Worm (Caenorhabditis elegans): ENCODE measurements around the gene dyf-19.

Gene dyf-19

DNA sequence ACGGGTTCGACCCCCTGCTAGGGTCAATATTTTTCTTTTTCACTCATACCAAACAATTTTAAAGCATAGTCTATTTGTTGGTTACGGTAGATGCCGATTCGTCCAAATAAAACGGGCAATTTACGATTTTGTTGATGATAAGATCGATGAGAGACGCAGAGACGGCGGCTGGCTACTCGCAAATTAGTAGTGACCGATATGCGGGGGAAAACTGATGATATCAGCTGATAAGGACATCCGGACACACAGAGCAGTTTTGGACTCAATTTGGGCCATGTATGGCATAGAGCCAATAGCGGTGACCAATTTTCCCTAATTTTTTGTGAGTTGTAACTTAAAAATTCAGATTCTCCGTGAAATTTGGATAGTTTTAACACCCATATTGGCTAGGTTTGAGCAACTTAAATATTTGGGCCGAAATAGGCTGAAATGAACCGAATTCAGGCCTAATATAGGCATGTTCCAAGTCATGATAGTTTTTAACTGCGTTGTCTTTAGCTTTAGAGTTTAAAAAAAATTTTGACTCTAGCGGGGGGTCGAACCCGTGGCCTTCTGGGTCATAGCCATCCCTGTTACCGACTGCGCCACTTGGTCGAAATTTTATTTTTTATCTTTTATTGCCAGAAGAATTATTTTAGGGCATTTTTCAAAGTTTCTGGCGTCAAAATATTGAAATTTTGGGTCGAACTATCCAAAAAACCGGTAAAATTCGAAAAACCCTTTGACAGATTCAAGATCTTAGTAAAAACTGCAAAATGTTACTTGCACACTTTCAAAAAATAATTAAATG lies 1.1 kb upstream of the dyf-19 start:
- no peak for TF ChIP-seq K02D7.2 (tag; optimal IDR thresholded peaks at IDR 0.05)
- peak; percentile 81 for TF ChIP-seq elt-2 (tag; optimal IDR thresholded peaks at IDR 0.05)

DNA sequence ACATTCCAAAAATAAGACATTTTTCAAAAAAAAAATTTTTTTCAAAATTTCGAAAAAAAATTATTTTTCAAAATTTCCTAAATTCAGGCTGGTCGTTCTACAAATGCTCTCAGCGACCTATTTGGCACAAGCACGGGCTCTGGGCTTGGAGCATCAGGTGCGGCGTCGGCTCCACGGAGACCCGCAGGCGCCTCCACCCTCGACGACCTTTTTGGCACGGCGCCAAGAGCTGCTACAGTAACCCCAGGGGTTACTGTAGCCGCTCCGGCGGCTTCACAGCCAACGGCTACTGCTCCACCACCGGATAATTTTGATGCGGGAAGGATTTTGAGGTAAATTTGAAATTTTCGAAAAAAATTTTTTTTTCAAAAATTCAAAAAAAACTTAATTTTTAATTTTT lies 870 bp downstream of the dyf-19 start:
- TF ChIP-seq gmeb-2 (tag; optimal IDR thresholded peaks at IDR 0.05) (no peak), ceh-2 (tag; optimal IDR thresholded peaks at IDR 0.05) (no peak), nfya-1 (tag; optimal IDR thresholded peaks at IDR 0.05) (no peak), ceh-6 (GFP tag; optimal IDR thresholded peaks at IDR 0.05) (no peak), pat-9 (tag; optimal IDR thresholded peaks at IDR 0.05) (no peak), ceh-18 (tag; optimal IDR thresholded peaks at IDR 0.05) (no peak), syd-9 (tag; optimal IDR thresholded peaks at IDR 0.05) (no peak), lim-6 (tag; optimal IDR thresholded peaks at IDR 0.05) (no peak), C08G9.2 (tag; optimal IDR thresholded peaks at IDR 0.05) (no peak), hlh-8 (tag; optimal IDR thresholded peaks at IDR 0.05) (no peak), eyg-1 (tag; optimal IDR thresholded peaks at IDR 0.05) (no peak), ceh-19 (GFP tag; optimal IDR thresholded peaks at IDR 0.05) (no peak), unc-3 (GFP tag; conservative IDR thresholded peaks at IDR 0.05) (no peak), unc-3 (tag; optimal IDR thresholded peaks at IDR 0.05) (no peak), pqm-1 (tag; optimal IDR thresholded peaks at IDR 0.05) (no peak), hlh-30 (tag; optimal IDR thresholded peaks at IDR 0.05; ENCODE audit: insufficient read depth) (no peak), pha-2 (tag; optimal IDR thresholded peaks at IDR 0.05) (no peak), pax-1 (tag; optimal IDR thresholded peaks at IDR 0.05) (no peak), ceh-31 (tag; optimal IDR thresholded peaks at IDR 0.05) (no peak)

DNA sequence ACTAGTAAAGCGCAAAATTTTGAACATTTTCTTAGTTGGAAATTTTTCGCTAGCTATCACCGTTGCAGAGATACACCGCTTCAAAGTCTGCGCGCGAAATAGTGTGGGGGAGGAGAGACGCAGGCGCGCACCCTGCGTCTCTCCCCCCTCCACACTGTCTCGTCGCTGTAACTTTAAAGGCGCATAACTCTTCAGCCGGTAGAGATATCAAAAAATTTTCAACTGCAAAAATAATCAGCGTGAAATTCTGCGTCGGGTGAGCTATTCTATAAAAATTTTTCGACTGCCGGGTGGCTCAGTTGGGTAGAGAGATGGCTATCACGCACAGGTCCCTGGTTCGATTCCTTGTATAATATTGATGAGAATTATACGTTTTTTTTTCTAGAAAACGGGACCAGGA lies 4.7 kb downstream of the dyf-19 start:
- TF ChIP-seq unc-86 (tag; optimal IDR thresholded peaks at IDR 0.05) (no peak), unc-3 (GFP tag; conservative IDR thresholded peaks at IDR 0.05) (peak; percentile 11; the same call in 1 of the 2 replicates), unc-3 (tag; optimal IDR thresholded peaks at IDR 0.05) (no peak)

DNA sequence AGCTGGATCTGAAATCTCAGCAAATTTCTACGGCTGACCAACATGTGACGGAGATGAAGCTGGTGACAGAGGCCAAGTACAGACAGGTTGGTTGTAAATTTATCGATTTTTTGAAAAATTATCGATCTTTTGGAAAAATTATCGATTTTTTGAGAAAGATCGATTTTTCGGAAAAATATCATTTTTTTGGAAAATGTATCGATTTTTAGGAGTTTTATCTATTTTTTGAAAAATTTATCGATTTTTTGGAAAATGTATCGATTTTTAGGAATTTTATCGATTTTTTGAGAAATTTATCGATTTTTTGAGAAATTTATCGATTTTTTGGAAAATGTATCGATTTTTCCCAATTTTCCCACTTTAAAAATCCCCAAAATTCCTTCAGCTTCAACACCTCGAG lies 5.1 kb downstream of the dyf-19 start:
- TF ChIP-seq ceh-48 (tag; optimal IDR thresholded peaks at IDR 0.05): peak; percentile 98
- TF ChIP-seq ceh-22 (tag; optimal IDR thresholded peaks at IDR 0.05): no peak

DNA sequence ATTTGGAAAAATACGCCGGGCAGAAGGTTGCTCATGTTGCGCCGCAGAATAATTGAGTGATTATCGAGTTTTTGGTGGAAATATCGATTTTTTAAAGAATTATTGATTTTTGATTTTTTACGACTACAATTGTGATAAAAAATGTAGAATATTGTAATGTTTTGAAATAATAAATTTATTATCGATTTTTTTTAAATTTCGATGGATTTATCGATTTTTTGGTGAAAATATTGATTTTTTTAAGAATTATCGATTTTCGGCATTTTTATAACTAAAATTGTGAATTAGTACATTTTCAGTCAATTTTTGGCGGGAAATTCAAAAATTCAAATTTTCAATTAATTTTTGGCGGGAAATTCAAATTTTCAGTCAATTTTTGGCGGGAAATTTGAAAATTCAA lies 5.7 kb downstream of the dyf-19 start:
- TF ChIP-seq ttx-3 (tag; optimal IDR thresholded peaks at IDR 0.05): no peak
- TF ChIP-seq ceh-6 (GFP tag; optimal IDR thresholded peaks at IDR 0.05): no peak
- TF ChIP-seq ceh-22 (tag; optimal IDR thresholded peaks at IDR 0.05): no peak
- no peak for TF ChIP-seq ceh-2 (tag; optimal IDR thresholded peaks at IDR 0.05)
- TF ChIP-seq T23F11.4 (GFP tag; optimal IDR thresholded peaks at IDR 0.05): no peak
- TF ChIP-seq pha-4 (tag; optimal IDR thresholded peaks at IDR 0.05): no peak
- no peak for TF ChIP-seq unc-86 (tag; optimal IDR thresholded peaks at IDR 0.05)
- no peak for TF ChIP-seq lin-11 (tag; optimal IDR thresholded peaks at IDR 0.05)
- no peak for TF ChIP-seq odd-2 (tag; optimal IDR thresholded peaks at IDR 0.05)
- TF ChIP-seq ahr-1 (tag; optimal IDR thresholded peaks at IDR 0.05): no peak
- TF ChIP-seq nfya-1 (tag; optimal IDR thresholded peaks at IDR 0.05): no peak
- TF ChIP-seq ceh-30 (tag; optimal IDR thresholded peaks at IDR 0.05): no peak
- no peak for TF ChIP-seq pat-9 (tag; optimal IDR thresholded peaks at IDR 0.05)
- TF ChIP-seq ceh-14 (tag; optimal IDR thresholded peaks at IDR 0.05): no peak
- TF ChIP-seq tbx-2 (tag; optimal IDR thresholded peaks at IDR 0.05): no peak

Data from whole organism, late embryonic.